Fruit fly (Drosophila melanogaster) whole organism, embryonic: ENCODE results near the gene Hph.
A peak's percentile ranks its signal among the peaks of the same experiment; 100 is the strongest.

Experiments
- Adf1 ChIP-seq: fragments of 200-800 bp; sonication (Bioruptor generic); IDR thresholded peaks from 2 replicates; pipeline ENCODE4 v1.3.6; 2022; ENCODE audit warnings: missing biosample characterization, missing genetic modification characterization
- Asciz ChIP-seq: fragments of 200-800 bp; sonication (Bioruptor generic); optimal IDR thresholded peaks from 2 replicates; lab custom pipeline; 2017; ENCODE audit warnings: missing biosample characterization, mild to moderate bottlenecking, missing genetic modification characterization, missing genetic modification reagents
- B-H2 ChIP-seq: fragments of 200-800 bp; sonication (Bioruptor generic); optimal IDR thresholded peaks from 2 replicates; lab custom pipeline; 2018; ENCODE audit warnings: missing biosample characterization, mild to moderate bottlenecking, missing genetic modification characterization
- CG10462 ChIP-seq: fragments of 200-800 bp; sonication (Bioruptor generic); optimal IDR thresholded peaks from 2 replicates; lab custom pipeline; 2016; ENCODE audit warnings: missing biosample characterization, missing genetic modification characterization
- CG10979 ChIP-seq: fragments of 200-800 bp; sonication (Bioruptor generic); optimal IDR thresholded peaks from 2 replicates; lab custom pipeline; 2018; ENCODE audit warnings: missing biosample characterization, mild to moderate bottlenecking, missing genetic modification characterization, moderate library complexity
- CG14965 ChIP-seq: fragments of 200-800 bp; sonication (Bioruptor generic); optimal IDR thresholded peaks from 2 replicates; lab custom pipeline; 2016; ENCODE audit warnings: missing biosample characterization, missing genetic modification characterization, borderline replicate concordance
- CG15073 ChIP-seq: fragments of 200-800 bp; sonication (Bioruptor generic); optimal IDR thresholded peaks from 2 replicates; lab custom pipeline; 2016; ENCODE audit warnings: missing biosample characterization, missing genetic modification characterization
- CG15269 ChIP-seq: fragments of 200-800 bp; sonication (Bioruptor generic); optimal IDR thresholded peaks from 2 replicates; lab custom pipeline; 2018; ENCODE audit warnings: missing biosample characterization, mild to moderate bottlenecking, missing genetic modification characterization, moderate library complexity
- CG1603 ChIP-seq: fragments of 200-800 bp; sonication (Bioruptor generic); optimal IDR thresholded peaks from 2 replicates; lab custom pipeline; 2019; ENCODE audit warnings: missing biosample characterization, mild to moderate bottlenecking, missing genetic modification characterization, moderate library complexity
- CG16863 ChIP-seq: fragments of 200-800 bp; sonication (Bioruptor generic); optimal IDR thresholded peaks from 3 replicates; lab custom pipeline; 2016; ENCODE audit warnings: missing biosample characterization, missing genetic modification characterization
- CG17385 ChIP-seq: fragments of 200-800 bp; sonication (Bioruptor generic); optimal IDR thresholded peaks from 3 replicates; lab custom pipeline; 2018; ENCODE audit warnings: missing biosample characterization, mild to moderate bottlenecking, missing genetic modification characterization
- CG2712 ChIP-seq: fragments of 200-800 bp; optimal IDR thresholded peaks from 3 replicates; lab custom pipeline; 2019; ENCODE audit warnings: missing biosample characterization, mild to moderate bottlenecking, missing genetic modification characterization, moderate library complexity
- CG34422 ChIP-seq: fragments of 200-800 bp; sonication (Bioruptor generic); IDR thresholded peaks from 3 replicates; pipeline ENCODE4 v1.3.6; 2022; ENCODE audit warnings: missing biosample characterization, missing genetic modification characterization
- CG3847 ChIP-seq: fragments of 200-800 bp; sonication (Bioruptor generic); IDR thresholded peaks from 2 replicates; pipeline ENCODE4 v1.3.6; 2022; ENCODE audit warnings: missing biosample characterization, missing genetic modification characterization
- CG42726 ChIP-seq: fragments of 200-800 bp; sonication (Bioruptor generic); IDR thresholded peaks from 2 replicates; pipeline ENCODE4 v1.3.6; 2022; ENCODE audit warnings: missing biosample characterization, missing genetic modification characterization; ENCODE audit not compliant: partially characterized antibody
- CG6175 ChIP-seq: fragments of 200-800 bp; sonication (Bioruptor generic); IDR thresholded peaks from 3 replicates; pipeline ENCODE4 v1.3.6; 2022; ENCODE audit warnings: missing biosample characterization, missing genetic modification characterization
- CG6683 ChIP-seq: fragments of 200-800 bp; sonication (Bioruptor generic); optimal IDR thresholded peaks from 2 replicates; lab custom pipeline; 2017; ENCODE audit warnings: missing biosample characterization, mild to moderate bottlenecking, missing genetic modification characterization, missing genetic modification reagents
- CG8290 ChIP-seq, 3 experiments: fragments of 200-800 bp; sonication (Bioruptor generic); optimal IDR thresholded peaks; 2 replicates each; lab custom pipeline; 2016 to 2019; ENCODE audit warnings: missing biosample characterization in 3 of 3, missing genetic modification characterization in 3 of 3, mild to moderate bottlenecking in 2 of 3, moderate library complexity in 1 of 3
- Dbx ChIP-seq: fragments of 200-800 bp; sonication (Bioruptor generic); IDR thresholded peaks from 3 replicates; pipeline ENCODE4 v1.3.6; 2022; ENCODE audit warnings: missing biosample characterization, missing genetic modification characterization
- Max ChIP-seq: fragments of 200-800 bp; sonication (Bioruptor generic); optimal IDR thresholded peaks from 2 replicates; lab custom pipeline; 2016; ENCODE audit warnings: missing biosample characterization, mild to moderate bottlenecking, missing genetic modification characterization
- Myb ChIP-seq: fragments of 200-800 bp; sonication (Bioruptor generic); optimal IDR thresholded peaks from 2 replicates; lab custom pipeline; 2016; ENCODE audit warnings: missing biosample characterization, missing genetic modification characterization
- NFAT ChIP-seq: fragments of 200-800 bp; sonication (Bioruptor generic); IDR thresholded peaks from 2 replicates; pipeline ENCODE4 v1.3.6; 2022; ENCODE audit warnings: missing biosample characterization, missing genetic modification characterization
- Neu2 ChIP-seq: fragments of 200-800 bp; sonication (Bioruptor generic); optimal IDR thresholded peaks from 3 replicates; lab custom pipeline; 2016; ENCODE audit warnings: missing biosample characterization, missing genetic modification characterization, borderline replicate concordance
- PHDP ChIP-seq: fragments of 200-800 bp; sonication (Bioruptor generic); optimal IDR thresholded peaks from 3 replicates; lab custom pipeline; 2018; ENCODE audit warnings: missing biosample characterization, mild to moderate bottlenecking, missing genetic modification characterization, moderate library complexity
- Poxn ChIP-seq: fragments of 200-800 bp; sonication (Bioruptor generic); IDR thresholded peaks from 2 replicates; pipeline ENCODE4 v1.3.6; 2022; ENCODE audit warnings: missing biosample characterization, missing genetic modification characterization
- Scr ChIP-seq: fragments of 200-800 bp; sonication (Bioruptor generic); IDR thresholded peaks from 2 replicates; pipeline ENCODE4 v1.3.6; 2022; ENCODE audit warnings: missing biosample characterization, missing genetic modification characterization; ENCODE audit not compliant: partially characterized antibody
- Side ChIP-seq: fragments of 200-800 bp; sonication (Bioruptor generic); optimal IDR thresholded peaks from 2 replicates; lab custom pipeline; 2016; ENCODE audit warnings: missing biosample characterization, missing genetic modification characterization
- ac ChIP-seq: fragments of 200-800 bp; sonication (Bioruptor generic); optimal IDR thresholded peaks from 3 replicates; lab custom pipeline; 2017; ENCODE audit warnings: missing biosample characterization, mild to moderate bottlenecking, missing genetic modification characterization
- bab2 ChIP-seq: fragments of 200-800 bp; sonication (Bioruptor generic); optimal IDR thresholded peaks from 2 replicates; lab custom pipeline; 2016; ENCODE audit warnings: missing biosample characterization, missing genetic modification characterization
- bsh ChIP-seq, 2 experiments: fragments of 200-800 bp; sonication (Bioruptor generic); optimal IDR thresholded peaks; 2 replicates each; lab custom pipeline; 2017 to 2018; ENCODE audit warnings: mild to moderate bottlenecking in 2 of 2, missing biosample characterization in 2 of 2, missing genetic modification characterization in 2 of 2, moderate library complexity in 1 of 2
- cato ChIP-seq: fragments of 200-800 bp; sonication (Bioruptor generic); optimal IDR thresholded peaks from 2 replicates; lab custom pipeline; 2016; ENCODE audit warnings: missing biosample characterization, missing genetic modification characterization, borderline replicate concordance
- caup ChIP-seq: fragments of 200-800 bp; sonication (Bioruptor generic); optimal IDR thresholded peaks from 3 replicates; lab custom pipeline; 2017; ENCODE audit warnings: missing biosample characterization, mild to moderate bottlenecking, missing genetic modification characterization, moderate library complexity; ENCODE audit not compliant: severe bottlenecking
- cwo ChIP-seq: fragments of 200-800 bp; sonication (Bioruptor generic); optimal IDR thresholded peaks from 3 replicates; lab custom pipeline; 2017; ENCODE audit warnings: missing biosample characterization, missing genetic modification characterization, mild to moderate bottlenecking, moderate library complexity, missing genetic modification reagents
- fd3F ChIP-seq: fragments of 200-800 bp; sonication (Bioruptor generic); optimal IDR thresholded peaks from 2 replicates; lab custom pipeline; 2018; ENCODE audit warnings: missing biosample characterization, mild to moderate bottlenecking, missing genetic modification characterization, moderate library complexity
- gsb ChIP-seq: fragments of 200-800 bp; sonication (Bioruptor generic); IDR thresholded peaks from 2 replicates; pipeline ENCODE4 v1.3.6; 2022; ENCODE audit warnings: missing biosample characterization, missing genetic modification characterization
- ind ChIP-seq: fragments of 200-800 bp; sonication (Bioruptor generic); optimal IDR thresholded peaks from 3 replicates; lab custom pipeline; 2016; ENCODE audit warnings: missing biosample characterization, missing genetic modification characterization
- kah ChIP-seq: fragments of 200-800 bp; sonication (Bioruptor generic); optimal IDR thresholded peaks from 2 replicates; lab custom pipeline; 2018; ENCODE audit warnings: missing biosample characterization, mild to moderate bottlenecking, missing genetic modification characterization
- lab ChIP-seq: fragments of 200-800 bp; sonication (Bioruptor generic); optimal IDR thresholded peaks from 3 replicates; lab custom pipeline; 2017; ENCODE audit warnings: missing biosample characterization, missing genetic modification characterization, mild to moderate bottlenecking, moderate library complexity, missing genetic modification reagents
- maf-S ChIP-seq: fragments of 200-800 bp; sonication (Bioruptor generic); optimal IDR thresholded peaks from 2 replicates; lab custom pipeline; 2016; ENCODE audit warnings: missing biosample characterization, missing genetic modification characterization
- odd ChIP-seq: fragments of 200-800 bp; sonication (Bioruptor generic); optimal IDR thresholded peaks from 2 replicates; lab custom pipeline; 2017; ENCODE audit warnings: missing biosample characterization, mild to moderate bottlenecking, missing genetic modification characterization
- pan ChIP-seq, 4 experiments: fragments of >200 bp in 3 of 4; fragments of 200-800 bp in 1 of 4; sonication (Bioruptor generic) in 1 of 4; optimal IDR thresholded peaks in 3 of 4; IDR thresholded peaks in 1 of 4; 2 replicates each; pipeline versions ENCODE4 v1.3.6 to Lab custom; 2017 to 2022; ENCODE audit warnings: missing biosample characterization in 2 of 4, missing genetic modification characterization in 2 of 4, mixed read lengths in 1 of 4
- rib ChIP-seq: fragments of 200-800 bp; sonication (Bioruptor generic); IDR thresholded peaks from 2 replicates; pipeline ENCODE4 v1.3.6; 2022; ENCODE audit warnings: missing biosample characterization, missing genetic modification characterization
- salm ChIP-seq: fragments of 200-800 bp; sonication (Bioruptor generic); optimal IDR thresholded peaks from 2 replicates; lab custom pipeline; 2018; ENCODE audit warnings: missing biosample characterization, mild to moderate bottlenecking, missing genetic modification characterization
- sens ChIP-seq: fragments of 200-800 bp; sonication (Bioruptor generic); peaks from one replicate; lab custom pipeline; 2016; ENCODE audit warnings: missing biosample characterization, missing genetic modification characterization
- so ChIP-seq: fragments of 200-800 bp; sonication (Bioruptor generic); IDR thresholded peaks from 3 replicates; pipeline ENCODE4 v1.3.6; 2022; ENCODE audit warnings: missing biosample characterization, missing genetic modification characterization
- usp ChIP-seq: fragments of >200 bp; optimal IDR thresholded peaks from 2 replicates; lab custom pipeline; 2017; ENCODE audit warnings: missing biosample characterization, missing genetic modification characterization
- wdn ChIP-seq: fragments of 200-800 bp; sonication (Bioruptor generic); IDR thresholded peaks from 2 replicates; pipeline ENCODE4 v1.3.6; 2022; ENCODE audit warnings: missing biosample characterization, missing genetic modification characterization
- zfh1 ChIP-seq: fragments of 200-800 bp; sonication (Bioruptor generic); IDR thresholded peaks from 3 replicates; pipeline ENCODE4 v1.3.6; 2022; ENCODE audit warnings: missing biosample characterization, missing genetic modification characterization

Gene Hph

dm6 chr3R:5286918-5287636, 30.2 kb downstream of the Hph start (continued):
- TF ChIP-seq cwo (GFP tag; lab: Kevin White, UChicago), result peak; percentile 41
- TF ChIP-seq CG42726 (GFP tag; lab: Robert Waterston, UW), result no peak
- TF ChIP-seq CG10979 (tag; lab: Kevin White, UChicago), result no peak
- TF ChIP-seq CG2712 (tag; lab: Kevin White, UChicago), result no peak
- TF ChIP-seq ac, result no peak
- peak; percentile 53 for TF ChIP-seq CG17385
- no peak for TF ChIP-seq usp
- no peak for TF ChIP-seq pan (optimal IDR thresholded peaks at IDR 0.05; lab: Kevin White, UChicago)
- TF ChIP-seq pan (GFP tag; optimal IDR thresholded peaks at IDR 0.05 in 1 of 2, IDR thresholded peaks at IDR 0.05 in 1 of 2), result peak in 1 of 2 experiments; percentile 40
- no peak for TF ChIP-seq Myb
- peak; percentile 35 for TF ChIP-seq odd (GFP tag; lab: Kevin White, UChicago)
- no peak for TF ChIP-seq Neu2 (GFP tag; lab: Kevin White, UChicago)
- TF ChIP-seq CG6175 (GFP tag; lab: Robert Waterston, UW), result peak; percentile 77; the same call in 2 of the 3 replicates
- no peak for TF ChIP-seq CG10462 (GFP tag; lab: Kevin White, UChicago)
- TF ChIP-seq wdn (GFP tag; lab: Robert Waterston, UW), result no peak
- peak; percentile 35 for TF ChIP-seq lab
- TF ChIP-seq maf-S (GFP tag; lab: Kevin White, UChicago), result no peak
- peak; percentile 10 for TF ChIP-seq Max (GFP tag; lab: Kevin White, UChicago)
- 0 out of 3 replicates have a peak, but pooled peaks have one; percentile 32 for TF ChIP-seq so (GFP tag; lab: Robert Waterston, UW)
- TF ChIP-seq salm (tag; lab: Kevin White, UChicago), result no peak
- peak; percentile 22 for TF ChIP-seq caup (GFP tag; lab: Kevin White, UChicago)
- peak; percentile 58; the same call in 1 of the 2 replicates for TF ChIP-seq NFAT
- no peak for TF ChIP-seq Asciz (GFP tag; lab: Kevin White, UChicago)
- no peak for TF ChIP-seq rib (GFP tag; lab: Robert Waterston, UW)
- no peak for TF ChIP-seq kah (GFP tag; lab: Kevin White, UChicago)
- TF ChIP-seq CG16863 (GFP tag; lab: Kevin White, UChicago), result no peak
- TF ChIP-seq CG1603 (tag; lab: Kevin White, UChicago), result no peak
- no peak for TF ChIP-seq bsh (GFP tag; optimal IDR thresholded peaks at IDR 0.05; lab: Kevin White, UChicago)
- TF ChIP-seq zfh1 (GFP tag; lab: Robert Waterston, UW), result peak; percentile 23; the same call in 1 of the 3 replicates
- no peak for TF ChIP-seq PHDP (tag; lab: Kevin White, UChicago)
- no peak for TF ChIP-seq Dbx (GFP tag; lab: Robert Waterston, UW)
- no peak for TF ChIP-seq B-H2
- TF ChIP-seq CG15073 (GFP tag; lab: Kevin White, UChicago), result peak; percentile 96
- TF ChIP-seq Side (GFP tag; lab: Kevin White, UChicago), result peak; percentile 2
- no peak for TF ChIP-seq CG15269
- no peak for TF ChIP-seq gsb (GFP tag; lab: Robert Waterston, UW)
- no peak for TF ChIP-seq CG8290 (GFP tag; optimal IDR thresholded peaks at IDR 0.05; lab: Kevin White, UChicago)
- TF ChIP-seq CG8290 (tag; optimal IDR thresholded peaks at IDR 0.05; lab: Kevin White, UChicago), result peak in 1 of 2 experiments; percentile 12
- peak; percentile 52 for TF ChIP-seq sens
- 0 out of 3 replicates have a peak, but pooled peaks have one; percentile 25 for TF ChIP-seq CG34422
- no peak for TF ChIP-seq CG3847 (GFP tag; lab: Robert Waterston, UW)
- no peak for TF ChIP-seq Poxn
- TF ChIP-seq bab2 (GFP tag; lab: Kevin White, UChicago), result no peak
- TF ChIP-seq Scr (GFP tag; lab: Robert Waterston, UW), result no peak
- no peak for TF ChIP-seq CG14965 (GFP tag; lab: Kevin White, UChicago)
- no peak for TF ChIP-seq cato
- no peak for TF ChIP-seq fd3F (GFP tag; lab: Kevin White, UChicago)
- TF ChIP-seq ind (GFP tag; lab: Kevin White, UChicago), result peak; percentile 20
- TF ChIP-seq Adf1 (GFP tag; lab: Robert Waterston, UW), result peak; percentile 96
- TF ChIP-seq CG6683 (GFP tag; lab: Kevin White, UChicago), result no peak
